Fruit fly (Drosophila melanogaster): ENCODE data around the gene CG33689.

- TF ChIP-seq hbn (GFP tag; IDR thresholded peaks at IDR 0.05; ENCODE audit: partially characterized antibody) (no peak), CG2889 (GFP tag; IDR thresholded peaks at IDR 0.05) (peak; percentile 41; the same call in 1 of the 3 replicates), lov (optimal IDR thresholded peaks at IDR 0.05) (no peak), lov (GFP tag; IDR thresholded peaks at IDR 0.05) (no peak), CG12236 (GFP tag; optimal IDR thresholded peaks at IDR 0.05) (peak; percentile 1), B-H2 (GFP tag; optimal IDR thresholded peaks at IDR 0.05) (no peak), Awh (GFP tag; IDR thresholded peaks at IDR 0.05) (0 out of 2 replicates have a peak, but pooled peaks have one; percentile 25), insv (GFP tag; optimal IDR thresholded peaks at IDR 0.05) (no peak), cwo (GFP tag; optimal IDR thresholded peaks at IDR 0.05) (no peak), CG16813 (GFP tag; IDR thresholded peaks at IDR 0.05; ENCODE audit: partially characterized antibody) (no peak), CG9817 (tag; optimal IDR thresholded peaks at IDR 0.05) (peak; percentile 25), caup (GFP tag; optimal IDR thresholded peaks at IDR 0.05; ENCODE audit: severe bottlenecking) (peak; percentile 19), Hr78 (GFP tag; optimal IDR thresholded peaks at IDR 0.05) (no peak), Oaz (GFP tag; IDR thresholded peaks at IDR 0.05) (no peak)
These were observed 34.5 kb upstream of the CG33689 start for dm6 chr3L:16165356-16166168.
